Worm (Caenorhabditis elegans): ENCODE measurements around the gene ZK809.1.

ce11 chrIV:11622336-11622735, 19.6 kb upstream of the ZK809.1 start:
- TF ChIP-seq lsy-2 (tag; optimal IDR thresholded peaks at IDR 0.05) (no peak), unc-62 (GFP tag; optimal IDR thresholded peaks at IDR 0.05) (no peak), nhr-10 (tag; optimal IDR thresholded peaks at IDR 0.05) (no peak), alr-1 (tag; optimal IDR thresholded peaks at IDR 0.05) (no peak), mab-5 (tag; optimal IDR thresholded peaks at IDR 0.05) (no peak), unc-55 (GFP tag; optimal IDR thresholded peaks at IDR 0.05) (no peak), elt-1 (tag; optimal IDR thresholded peaks at IDR 0.05) (no peak), lin-11 (tag; optimal IDR thresholded peaks at IDR 0.05) (no peak)

All from whole organism, L2 larva.